Worm (Caenorhabditis elegans): ENCODE results near the gene srx-41.

DNA sequence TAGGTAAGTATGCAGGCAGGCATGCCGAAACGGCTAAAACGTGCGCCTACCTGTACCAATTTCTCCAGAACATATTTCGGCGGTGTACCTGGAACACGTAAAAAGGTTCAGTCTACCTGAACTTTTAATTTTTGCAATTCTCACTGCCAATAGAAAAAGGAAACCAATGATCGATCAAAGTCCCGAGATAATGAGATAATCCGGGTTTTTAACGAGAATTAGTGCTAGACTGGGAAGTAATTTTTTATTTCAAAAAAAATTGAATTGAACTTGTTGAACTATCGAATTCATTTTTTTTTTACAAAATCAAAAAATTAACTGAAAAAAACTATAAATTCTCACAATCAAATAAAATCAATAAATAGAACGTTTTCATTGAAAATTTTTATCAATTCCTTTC is 36.4 kb downstream of the srx-41 start, which contains the start of gene T22F3.7:
- no peak for TF ChIP-seq Y116A8C.19 (tag; optimal IDR thresholded peaks at IDR 0.05; ENCODE audit: borderline replicate concordance)
- no peak for TF ChIP-seq tbx-2 (tag; optimal IDR thresholded peaks at IDR 0.05)
- no peak for TF ChIP-seq mef-2 (tag; optimal IDR thresholded peaks at IDR 0.05)
- no peak for TF ChIP-seq unc-62 (GFP tag; optimal IDR thresholded peaks at IDR 0.05)
- TF ChIP-seq unc-130 (tag; optimal IDR thresholded peaks at IDR 0.05) = no peak
- no peak for TF ChIP-seq C16A3.4 (tag; optimal IDR thresholded peaks at IDR 0.05)
